Worm (Caenorhabditis elegans): ENCODE results near the gene srab-22.

DNA sequence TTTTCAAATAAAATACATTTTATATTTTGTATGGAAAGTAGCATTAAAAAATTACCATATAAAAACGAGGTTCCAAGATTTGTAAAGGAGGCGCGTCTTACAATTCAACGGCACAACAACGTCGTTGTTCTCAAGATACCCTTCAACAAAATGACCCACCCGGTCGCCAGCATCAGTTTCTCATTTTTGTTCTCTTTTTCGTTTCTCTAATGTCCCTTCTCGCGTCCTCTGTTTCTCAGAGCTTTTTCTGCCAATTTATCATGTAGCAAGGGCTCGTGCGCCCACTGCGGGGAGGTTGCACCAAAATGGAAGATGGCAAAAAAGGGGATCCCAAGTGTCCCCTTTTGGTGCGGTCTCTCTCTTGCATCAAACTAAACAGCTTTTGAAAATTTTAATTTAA lies 16.7 kb upstream of the srab-22 start:
- no peak for TF ChIP-seq lin-39 (tag; optimal IDR thresholded peaks at IDR 0.05)
- TF ChIP-seq nhr-6 (tag; optimal IDR thresholded peaks at IDR 0.05): no peak
- no peak for TF ChIP-seq ceh-44 (GFP tag; IDR thresholded peaks at IDR 0.05)
- no peak for TF ChIP-seq nhr-237 (tag; optimal IDR thresholded peaks at IDR 0.05)
- TF ChIP-seq mdl-1 (tag; optimal IDR thresholded peaks at IDR 0.05): no peak
- no peak for TF ChIP-seq nhr-77 (tag; optimal IDR thresholded peaks at IDR 0.05)
- no peak for TF ChIP-seq vab-7 (GFP tag; IDR thresholded peaks at IDR 0.05)

Data from whole organism, L4 larva.